Fruit fly (Drosophila melanogaster) whole organism, wandering third instar larva: Measurements from ENCODE around the gene Alp9.

Experiments used
- CG32264 ChIP-seq: fragments of 200-800 bp; sonication (Bioruptor generic); optimal IDR thresholded peaks from 2 replicates; lab custom pipeline; 2016; ENCODE audit warnings: missing biosample characterization, missing genetic modification characterization
- Dfd ChIP-seq: fragments of >200 bp; optimal IDR thresholded peaks from 2 replicates; lab custom pipeline; 2017; ENCODE audit warnings: missing biosample characterization, missing genetic modification characterization
- Mio ChIP-seq: sonication (Bioruptor generic); optimal IDR thresholded peaks from 2 replicates; lab custom pipeline; 2016; ENCODE audit warnings: missing biosample characterization, missing genetic modification characterization
- Vsx2 ChIP-seq: fragments of 200-300, 225-300 bp; sonication (Bioruptor generic); optimal IDR thresholded peaks from 2 replicates; lab custom pipeline; 2018; ENCODE audit warnings: missing biosample characterization, missing genetic modification characterization; ENCODE audit not compliant: partially characterized antibody
- fru ChIP-seq: fragments of 200-800 bp; sonication (Bioruptor generic); optimal IDR thresholded peaks from 3 replicates; lab custom pipeline; 2016; ENCODE audit warnings: missing biosample characterization, mild to moderate bottlenecking, missing genetic modification characterization
- h ChIP-seq: fragments of 200-800 bp; sonication (Bioruptor generic); optimal IDR thresholded peaks from 3 replicates; lab custom pipeline; 2016; ENCODE audit warnings: missing biosample characterization, mild to moderate bottlenecking, missing genetic modification characterization
- pan ChIP-seq: fragments of >200 bp; optimal IDR thresholded peaks from 2 replicates; lab custom pipeline; 2017
- psq ChIP-seq: fragments of 200-800 bp; sonication (Bioruptor generic); optimal IDR thresholded peaks from 3 replicates; lab custom pipeline; 2017; ENCODE audit warnings: missing biosample characterization, mild to moderate bottlenecking, missing genetic modification characterization, moderate library complexity
- tai ChIP-seq: sonication (Bioruptor generic); optimal IDR thresholded peaks from 2 replicates; lab custom pipeline; 2016; ENCODE audit warnings: missing biosample characterization, missing genetic modification characterization

- TF ChIP-seq tai (GFP tag; lab: Kevin White, UChicago) (no peak), psq (GFP tag; lab: Kevin White, UChicago) (no peak), Dfd (no peak), pan (lab: Kevin White, UChicago) (no peak), h (no peak), Mio (GFP tag; lab: Kevin White, UChicago) (no peak), CG32264 (GFP tag; lab: Kevin White, UChicago) (no peak), Vsx2 (GFP tag; lab: Kevin White, UChicago) (no peak), fru (GFP tag; lab: Kevin White, UChicago) (no peak)
Measured at dm6 chr3L:5548524-5549084, 46.7 kb upstream of the Alp9 start.
